Worm (Caenorhabditis elegans): ENCODE measurements around the gene eor-2.

DNA sequence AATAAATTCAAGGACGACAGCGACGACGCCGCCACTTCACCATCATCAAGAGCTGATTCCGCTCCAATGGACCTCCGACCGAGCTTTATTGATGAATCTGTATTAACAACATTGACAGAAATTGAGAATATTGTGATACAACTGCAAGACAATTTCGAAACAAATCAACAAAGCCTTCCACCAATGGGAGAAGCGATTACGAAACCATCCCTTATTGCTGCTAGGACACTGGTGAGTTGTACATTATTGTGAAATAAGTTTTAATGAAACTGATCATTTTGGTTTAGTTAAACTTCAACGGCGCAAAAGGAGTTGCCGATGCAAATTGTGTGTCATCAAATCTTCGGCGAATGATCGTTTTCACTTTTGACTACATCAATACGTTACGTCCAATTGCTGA is 43.7 kb upstream of the eor-2 start:
- TF ChIP-seq nhr-12 (tag; optimal IDR thresholded peaks at IDR 0.05) = no peak
- TF ChIP-seq skn-1 (tag; optimal IDR thresholded peaks at IDR 0.05) = no peak
- no peak for TF ChIP-seq ztf-4 (tag; optimal IDR thresholded peaks at IDR 0.05)
- no peak for TF ChIP-seq snpc-4 (tag; optimal IDR thresholded peaks at IDR 0.05)
- no peak for TF ChIP-seq elt-2 (tag; optimal IDR thresholded peaks at IDR 0.05)
- no peak for TF ChIP-seq ZK546.5 (tag; optimal IDR thresholded peaks at IDR 0.05)
- TF ChIP-seq nhr-25 (tag; optimal IDR thresholded peaks at IDR 0.05) = no peak
- no peak for TF ChIP-seq aly-2 (tag; optimal IDR thresholded peaks at IDR 0.05)

Data from whole organism, L3 larva.